Worm (Caenorhabditis elegans): ENCODE results near the gene skr-13.

DNA sequence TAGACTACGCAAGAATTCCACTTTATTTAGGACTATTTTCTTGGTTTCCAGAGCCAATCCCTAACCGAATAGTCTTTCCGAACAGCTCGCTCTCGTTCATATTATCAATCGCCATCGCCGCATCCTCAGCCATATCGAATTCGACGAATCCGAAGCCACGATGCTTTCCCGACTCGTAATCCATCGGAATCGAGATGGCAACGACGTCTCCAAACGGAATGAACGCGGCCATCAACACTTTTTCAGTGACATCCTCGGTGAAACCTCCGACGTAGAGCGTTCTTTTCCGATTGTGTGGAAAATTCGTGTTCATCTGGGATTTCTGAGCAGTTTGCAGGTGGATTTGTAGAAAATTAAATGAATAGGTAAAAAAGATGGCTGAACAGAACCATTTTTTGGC is 46.1 kb downstream of the skr-13 start, which contains the start of gene cyn-13:
- TF ChIP-seq fkh-10 (GFP tag; optimal IDR thresholded peaks at IDR 0.05) = no peak
- TF ChIP-seq mdt-29 (GFP tag; IDR thresholded peaks at IDR 0.05) = 0 out of 2 replicates have a peak, but pooled peaks have one; percentile 12
- TF ChIP-seq ces-1 (GFP tag; optimal IDR thresholded peaks at IDR 0.05) = no peak
- no peak for TF ChIP-seq pqm-1 (tag; optimal IDR thresholded peaks at IDR 0.05)
- no peak for TF ChIP-seq lir-3 (tag; optimal IDR thresholded peaks at IDR 0.05)
- TF ChIP-seq F49E8.2 (tag; optimal IDR thresholded peaks at IDR 0.05; ENCODE audit: borderline replicate concordance) = no peak
- TF ChIP-seq pha-4 (GFP tag; IDR thresholded peaks at IDR 0.05) = no peak
- TF ChIP-seq pha-4 (tag; optimal IDR thresholded peaks at IDR 0.05) = no peak
- no peak for TF ChIP-seq daf-12 (tag; optimal IDR thresholded peaks at IDR 0.05)
- TF ChIP-seq fos-1 (tag; optimal IDR thresholded peaks at IDR 0.05) = no peak
- no peak for TF ChIP-seq mdl-1 (tag; optimal IDR thresholded peaks at IDR 0.05)
